Worm (Caenorhabditis elegans): ENCODE measurements around the gene cyp-29A2.

- TF ChIP-seq lin-13 (tag; optimal IDR thresholded peaks at IDR 0.05) = no peak
- TF ChIP-seq lsy-2 (tag; optimal IDR thresholded peaks at IDR 0.05) = no peak
Measured at ce11 chrV:11258896-11259295, 41.5 kb downstream of the cyp-29A2 start, which contains the start of gene lgc-36.

All from whole organism, mixed stage, embryonic.